Worm (Caenorhabditis elegans) whole organism, early embryonic: ENCODE data around the gene bus-1.

Source experiments
- aly-1 ChIP-seq: sonication (generic microtip); optimal IDR thresholded peaks from 2 replicates; lab custom pipeline; 2016; ENCODE audit warnings: missing genetic modification characterization, missing compliant biosample characterization
- ama-1 ChIP-seq: fragments of 150-350 bp; optimal IDR thresholded peaks from 2 replicates; lab custom pipeline; 2014
- hmbx-1 ChIP-seq: sonication (generic microtip); optimal IDR thresholded peaks from 2 replicates; lab custom pipeline; 2016; ENCODE audit warnings: mild to moderate bottlenecking, missing genetic modification characterization, missing compliant biosample characterization
- hmg-4 ChIP-seq: fragments of 200-800 bp; sonication (Bioruptor generic); optimal IDR thresholded peaks from 2 replicates; lab custom pipeline; 2018; ENCODE audit warnings: mild to moderate bottlenecking, missing genetic modification characterization, missing compliant biosample characterization
- pes-1 ChIP-seq: fragments of 200-800 bp; sonication (Bioruptor generic); IDR thresholded peaks from 2 replicates; pipeline ENCODE4 v1.3.6; 2022; ENCODE audit warnings: missing genetic modification reagents, missing genetic modification characterization, missing compliant biosample characterization
- scrt-1 ChIP-seq: fragments of 200-800 bp; sonication (Bioruptor generic); IDR thresholded peaks from 2 replicates; pipeline ENCODE4 v1.3.6; 2022; ENCODE audit warnings: missing genetic modification characterization, missing compliant biosample characterization

ce11 chrV:9003291-9003690 lies 21.3 kb downstream of the bus-1 start, which contains the start of gene srx-1:
- TF ChIP-seq ama-1 (lab: Kevin White, UChicago) (no peak), scrt-1 (GFP tag; lab: Robert Waterston, UW) (no peak), aly-1 (no peak), hmg-4 (GFP tag; lab: Kevin White, UChicago) (no peak), hmbx-1 (tag; lab: Kevin White, UChicago) (no peak), pes-1 (no peak)
